Fruit fly (Drosophila melanogaster) whole organism, embryonic: Measurements from ENCODE around the gene CG9328.

ENCODE experiments used
- CG1792 ChIP-seq: fragments of 200-800 bp; sonication (Bioruptor generic); optimal IDR thresholded peaks from 2 replicates; lab custom pipeline; 2016; ENCODE audit warnings: missing biosample characterization, missing genetic modification characterization
- cad ChIP-seq: fragments of >200 bp; optimal IDR thresholded peaks from 2 replicates; lab custom pipeline; 2017; ENCODE audit warnings: missing biosample characterization, missing genetic modification characterization

dm6 chr2L:20822489-20823195, 25.1 kb downstream of the CG9328 start, which contains the start of gene CG9331:
- no peak for TF ChIP-seq CG1792 (GFP tag; lab: Kevin White, UChicago)
- no peak for TF ChIP-seq cad (GFP tag; lab: Kevin White, UChicago)
